Worm (Caenorhabditis elegans): ENCODE results near the gene str-93.

Gene str-93

DNA sequence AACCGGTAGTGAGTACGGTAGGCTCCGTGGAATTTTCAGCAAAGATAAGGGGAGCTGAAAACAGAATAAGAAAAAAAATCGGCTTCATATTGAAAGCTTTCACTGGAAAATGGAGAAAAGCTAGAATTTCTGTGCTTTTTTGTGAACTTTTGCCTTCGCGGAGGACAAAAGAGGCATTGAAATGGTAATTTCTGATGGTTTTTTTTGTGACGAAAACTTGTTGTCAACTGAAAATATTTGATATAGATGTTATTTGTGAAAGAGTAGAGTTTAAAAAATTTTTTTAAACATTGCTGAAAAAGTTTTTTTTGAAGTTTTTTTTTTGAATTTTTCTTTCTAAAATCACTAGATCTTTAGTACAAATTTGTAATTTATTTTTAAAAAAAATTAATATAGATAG, 13.6 kb upstream of the str-93 start, which contains the start of gene F59A1.18:
Gene F59A1.18, minus strand, starts transcription at position 101 of the 400 bp plus-strand sequence.
- TF ChIP-seq pha-4 (GFP tag; IDR thresholded peaks at IDR 0.05) (no peak), pha-4 (tag; optimal IDR thresholded peaks at IDR 0.05) (no peak), arid-1 (GFP tag; conservative IDR thresholded peaks at IDR 0.05) (no peak), jun-1 (tag; optimal IDR thresholded peaks at IDR 0.05) (no peak), hmg-1.1 (GFP tag; IDR thresholded peaks at IDR 0.05) (no peak), ZK337.2 (GFP tag; IDR thresholded peaks at IDR 0.05) (no peak), hif-1 (tag; optimal IDR thresholded peaks at IDR 0.05) (no peak), mdt-29 (GFP tag; IDR thresholded peaks at IDR 0.05) (no peak), ztf-7 (tag; optimal IDR thresholded peaks at IDR 0.05) (no peak), nhr-11 (tag; optimal IDR thresholded peaks at IDR 0.05) (no peak), unc-130 (GFP tag; optimal IDR thresholded peaks at IDR 0.05) (no peak), daf-19 (GFP tag; conservative IDR thresholded peaks at IDR 0.05) (no peak), R02D3.7 (tag; optimal IDR thresholded peaks at IDR 0.05) (no peak)

DNA sequence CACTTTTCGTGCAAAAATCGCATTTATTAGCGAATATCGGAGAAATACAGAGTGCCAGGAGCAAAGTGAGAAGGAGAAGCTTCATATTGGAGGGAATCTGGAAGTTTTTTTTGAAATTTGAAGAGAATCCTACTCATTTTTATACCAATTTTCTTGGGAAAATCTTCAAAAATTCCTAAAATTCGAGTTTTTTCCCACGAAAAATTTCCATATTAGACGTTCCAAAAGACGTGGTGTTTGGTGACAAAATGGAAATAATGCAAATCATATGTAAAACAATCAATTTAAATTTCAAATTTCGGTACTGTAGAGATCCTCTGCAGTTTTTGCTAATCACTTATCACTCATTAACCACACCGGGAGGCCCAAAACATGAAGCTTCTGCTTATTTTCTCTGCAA, 11.6 kb upstream of the str-93 start, which contains the start of the genes F59A1.16 and F59A1.6:
Gene F59A1.16, minus strand, starts transcription at position 101 of the 400 bp plus-strand sequence.
Gene F59A1.6, plus strand, starts transcription at position 285 of the 400 bp plus-strand sequence.
- TF ChIP-seq spr-1 (tag; optimal IDR thresholded peaks at IDR 0.05) (no peak), lim-7 (GFP tag; IDR thresholded peaks at IDR 0.05) (no peak), ama-1 (optimal IDR thresholded peaks at IDR 0.05) (no peak), nhr-102 (tag; optimal IDR thresholded peaks at IDR 0.05) (no peak), F44E2.7 (GFP tag; IDR thresholded peaks at IDR 0.05) (no peak), mxl-3 (GFP tag; optimal IDR thresholded peaks at IDR 0.05) (no peak)

DNA sequence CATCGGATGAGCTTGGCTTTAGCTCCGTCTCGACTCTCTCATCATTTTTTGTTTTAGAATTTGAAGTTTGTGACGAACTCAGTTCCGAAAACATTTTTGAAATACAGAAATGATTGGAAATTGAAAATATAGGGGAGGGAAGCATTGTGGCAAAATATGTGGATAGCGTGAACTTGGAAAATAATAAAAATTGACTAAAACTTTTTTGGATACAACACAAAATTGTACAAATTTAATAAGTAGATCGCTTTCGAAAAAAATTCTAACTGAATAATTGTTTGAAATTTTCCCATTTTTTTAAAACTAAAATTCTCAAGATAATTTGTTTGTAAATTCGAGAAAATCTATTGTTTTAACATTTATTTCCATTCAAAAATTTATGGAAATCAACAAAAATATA, 10.5 kb upstream of the str-93 start, which contains the start of gene F59A1.15:
Gene F59A1.15, minus strand, starts transcription at position 101 of the 400 bp plus-strand sequence.
- TF ChIP-seq nhr-48 (tag; optimal IDR thresholded peaks at IDR 0.05) (no peak), nhr-237 (tag; optimal IDR thresholded peaks at IDR 0.05) (no peak), daf-12 (tag; optimal IDR thresholded peaks at IDR 0.05) (no peak), madf-9 (GFP tag; conservative IDR thresholded peaks at IDR 0.05) (no peak)

ce11 chrV:17683290-17683689, 10.0 kb upstream of the str-93 start:
- TF ChIP-seq set-16 (GFP tag; IDR thresholded peaks at IDR 0.05) (peak; percentile 84), cey-2 (tag; optimal IDR thresholded peaks at IDR 0.05; ENCODE audit: borderline replicate concordance, insufficient read depth) (no peak)

DNA sequence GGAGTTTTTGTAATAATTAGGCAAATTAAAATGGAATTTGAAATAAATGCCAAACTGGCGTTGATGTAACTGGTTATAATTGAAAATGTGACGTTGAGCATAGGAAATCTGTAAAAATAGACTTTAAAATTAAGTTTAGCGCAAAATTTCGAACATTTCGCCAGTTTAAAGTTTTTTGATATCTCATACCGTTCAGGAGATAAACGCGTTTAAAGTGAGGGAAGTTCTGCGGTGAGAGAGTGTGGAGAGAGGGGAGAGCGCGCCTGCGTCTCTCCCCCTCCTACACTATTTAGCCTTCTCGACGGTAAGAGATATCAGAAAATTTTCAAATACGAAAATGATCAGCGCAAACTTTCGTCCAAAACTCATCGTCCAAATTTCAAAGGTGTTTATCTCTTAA, 3.3 kb upstream of the str-93 start, which contains the start of gene str-92:
Gene str-92, minus strand, starts transcription at position 101 of the 400 bp plus-strand sequence.
- TF ChIP-seq aly-2 (tag; optimal IDR thresholded peaks at IDR 0.05), result no peak
- TF ChIP-seq ctbp-1 (GFP tag; IDR thresholded peaks at IDR 0.05), result no peak
- TF ChIP-seq unc-62 (GFP tag; optimal IDR thresholded peaks at IDR 0.05 in 1 of 2), result no peak
- TF ChIP-seq unc-62 (tag; optimal IDR thresholded peaks at IDR 0.05), result no peak
- TF ChIP-seq F44E2.7 (GFP tag; IDR thresholded peaks at IDR 0.05), result no peak
- no peak for TF ChIP-seq F37D6.2 (tag; optimal IDR thresholded peaks at IDR 0.05)
- TF ChIP-seq F10B5.3 (tag; optimal IDR thresholded peaks at IDR 0.05), result no peak
- TF ChIP-seq Y5F2A.4 (GFP tag; optimal IDR thresholded peaks at IDR 0.05), result no peak
- TF ChIP-seq nhr-11 (tag; optimal IDR thresholded peaks at IDR 0.05), result no peak
- TF ChIP-seq ceh-32 (tag; optimal IDR thresholded peaks at IDR 0.05; ENCODE audit: poor library complexity), result no peak
- TF ChIP-seq Y75B8A.6 (GFP tag; IDR thresholded peaks at IDR 0.05), result no peak
- TF ChIP-seq jun-1 (tag; optimal IDR thresholded peaks at IDR 0.05), result no peak
- no peak for TF ChIP-seq nhr-111 (GFP tag; optimal IDR thresholded peaks at IDR 0.05)
- no peak for TF ChIP-seq daf-19 (GFP tag; conservative IDR thresholded peaks at IDR 0.05)
